Worm (Caenorhabditis elegans) whole organism, L4 larva: ENCODE data around the gene cdr-3.
A peak's percentile ranks its signal among the peaks of the same experiment; 100 is the strongest.

ENCODE experiments used
- D1046.2 ChIP-seq: fragments of 200-800 bp; sonication (Bioruptor generic); IDR thresholded peaks from 2 replicates; pipeline ENCODE4 v1.3.6; 2022; ENCODE audit warnings: missing genetic modification characterization, missing compliant biosample characterization
- F10B5.3 ChIP-seq: sonication (generic microtip); optimal IDR thresholded peaks from 2 replicates; lab custom pipeline; 2016; ENCODE audit warnings: mild to moderate bottlenecking, missing genetic modification characterization, missing compliant biosample characterization
- R02D3.7 ChIP-seq: fragments of 150-350 bp; sonication (generic microtip); optimal IDR thresholded peaks from 3 replicates; lab custom pipeline; 2014; ENCODE audit warnings: missing biosample characterization, missing genetic modification characterization
- T20F7.1 ChIP-seq: fragments of 200-800 bp; sonication (Bioruptor generic); optimal IDR thresholded peaks from 2 replicates; lab custom pipeline; 2018; ENCODE audit warnings: mild to moderate bottlenecking, missing genetic modification characterization, missing compliant biosample characterization
- Y105C5A.15 ChIP-seq: fragments of 200-800 bp; sonication (Bioruptor generic); IDR thresholded peaks from 2 replicates; pipeline ENCODE4 v1.3.6; 2022; ENCODE audit warnings: missing genetic modification characterization, missing compliant biosample characterization
- Y48G9A.11 ChIP-seq: fragments of 200-800 bp; sonication (Bioruptor generic); IDR thresholded peaks from 2 replicates; pipeline ENCODE4 v1.3.6; 2022; ENCODE audit warnings: missing genetic modification reagents, missing genetic modification characterization, missing compliant biosample characterization
- ZK337.2 ChIP-seq: fragments of 200-800 bp; sonication (Bioruptor generic); IDR thresholded peaks from 2 replicates; pipeline ENCODE4 v1.3.6; 2022; ENCODE audit warnings: missing genetic modification reagents, missing genetic modification characterization, missing compliant biosample characterization
- aha-1 ChIP-seq: fragments of 150-350 bp; peaks from one replicate; lab custom pipeline; 2014; ENCODE audit warnings: missing biosample characterization, missing genetic modification characterization
- ceh-44 ChIP-seq: fragments of 200-800 bp; sonication (Bioruptor generic); IDR thresholded peaks from 2 replicates; pipeline ENCODE4 v1.3.6; 2022; ENCODE audit warnings: missing genetic modification reagents, missing genetic modification characterization, missing compliant biosample characterization
- ceh-62 ChIP-seq: sonication (generic microtip); optimal IDR thresholded peaks from 2 replicates; lab custom pipeline; 2017; ENCODE audit warnings: missing biosample characterization, missing genetic modification characterization
- ceh-82 ChIP-seq: sonication (generic microtip); optimal IDR thresholded peaks from 2 replicates; lab custom pipeline; 2017; ENCODE audit warnings: missing biosample characterization, missing genetic modification characterization
- daf-16 ChIP-seq, 3 experiments: sonication (generic microtip); optimal IDR thresholded peaks; 2 replicates each; lab custom pipeline; 2016 to 2017; ENCODE audit warnings: missing genetic modification characterization in 3 of 3, missing genetic modification reagents in 3 of 3, mild to moderate bottlenecking in 2 of 3, missing compliant biosample characterization in 2 of 3, missing biosample characterization in 1 of 3, moderate library complexity in 1 of 3
- daf-8 ChIP-seq: fragments of 200-800 bp; sonication (Bioruptor generic); IDR thresholded peaks from 2 replicates; pipeline ENCODE4 v1.3.6; 2022; ENCODE audit warnings: missing genetic modification characterization, missing compliant biosample characterization
- dmd-9 ChIP-seq: fragments of 200-800 bp; sonication (Bioruptor generic); IDR thresholded peaks from 2 replicates; pipeline ENCODE4 v1.3.6; 2022; ENCODE audit warnings: missing genetic modification reagents, missing genetic modification characterization, missing compliant biosample characterization
- egl-27 ChIP-seq: sonication (generic microtip); optimal IDR thresholded peaks from 3 replicates; lab custom pipeline; 2017; ENCODE audit warnings: missing biosample characterization, missing genetic modification reagents, missing genetic modification characterization
- hlh-11 ChIP-seq: fragments of 200-800 bp; sonication (Bioruptor generic); optimal IDR thresholded peaks from 2 replicates; lab custom pipeline; 2018; ENCODE audit warnings: mild to moderate bottlenecking, missing genetic modification characterization, missing compliant biosample characterization
- hlh-30 ChIP-seq: sonication (generic microtip); optimal IDR thresholded peaks from 2 replicates; lab custom pipeline; 2017; ENCODE audit warnings: antibody characterized with exemption, mild to moderate bottlenecking, missing genetic modification characterization, missing compliant biosample characterization; ENCODE audit not compliant: insufficient read depth
- jun-1 ChIP-seq: fragments of 150-350 bp; optimal IDR thresholded peaks from 2 replicates; lab custom pipeline; 2014; ENCODE audit warnings: missing biosample characterization, missing genetic modification reagents, missing genetic modification characterization
- lim-7 ChIP-seq: fragments of 200-800 bp; sonication (Bioruptor generic); IDR thresholded peaks from 2 replicates; pipeline ENCODE4 v1.3.6; 2022; ENCODE audit warnings: missing genetic modification characterization, missing compliant biosample characterization
- lir-3 ChIP-seq: sonication (generic microtip); optimal IDR thresholded peaks from 2 replicates; lab custom pipeline; 2016; ENCODE audit warnings: mild to moderate bottlenecking, missing genetic modification characterization, missing compliant biosample characterization
- madf-5 ChIP-seq, 2 experiments: fragments of 200-800 bp; sonication (Bioruptor generic); IDR thresholded peaks; 2 replicates each; pipeline ENCODE4 v1.3.6; 2022; ENCODE audit warnings: missing compliant biosample characterization in 2 of 2, missing genetic modification characterization in 2 of 2
- mxl-3 ChIP-seq: fragments of 200-800 bp; sonication (Bioruptor generic); optimal IDR thresholded peaks from 2 replicates; lab custom pipeline; 2018; ENCODE audit warnings: mild to moderate bottlenecking, missing genetic modification characterization, missing compliant biosample characterization
- nhr-11 ChIP-seq: fragments of 150-350 bp; optimal IDR thresholded peaks from 2 replicates; lab custom pipeline; 2014; ENCODE audit warnings: missing biosample characterization, missing genetic modification characterization
- nhr-111 ChIP-seq: fragments of 200-800 bp; sonication (Bioruptor generic); optimal IDR thresholded peaks from 2 replicates; lab custom pipeline; 2018; ENCODE audit warnings: mild to moderate bottlenecking, missing genetic modification characterization, missing compliant biosample characterization
- nhr-48 ChIP-seq: sonication (generic microtip); optimal IDR thresholded peaks from 2 replicates; lab custom pipeline; 2016; ENCODE audit warnings: mild to moderate bottlenecking, missing genetic modification characterization, missing compliant biosample characterization
- nhr-6 ChIP-seq: fragments of 150-350 bp; optimal IDR thresholded peaks from 2 replicates; lab custom pipeline; 2014; ENCODE audit warnings: missing biosample characterization, missing genetic modification characterization
- nhr-76 ChIP-seq: fragments of 150-350 bp; optimal IDR thresholded peaks from 2 replicates; lab custom pipeline; 2014; ENCODE audit warnings: missing biosample characterization, missing genetic modification characterization
- nhr-77 ChIP-seq: fragments of 150-350 bp; optimal IDR thresholded peaks from 2 replicates; lab custom pipeline; 2014; ENCODE audit warnings: missing biosample characterization, missing genetic modification characterization
- php-3 ChIP-seq: fragments of 200-800 bp; sonication (Bioruptor generic); IDR thresholded peaks from 2 replicates; pipeline ENCODE4 v1.3.6; 2022; ENCODE audit warnings: missing genetic modification reagents, missing genetic modification characterization, missing compliant biosample characterization
- pqm-1 ChIP-seq: sonication (generic microtip); optimal IDR thresholded peaks from 2 replicates; lab custom pipeline; 2017; ENCODE audit warnings: missing biosample characterization, missing genetic modification characterization
- rbr-2 ChIP-seq: sonication (generic microtip); optimal IDR thresholded peaks from 2 replicates; lab custom pipeline; 2016; ENCODE audit warnings: missing genotype, missing genetic modification characterization, missing compliant biosample characterization
- unc-62 ChIP-seq, 3 experiments: fragments of 150-350 bp in 1 of 3; sonication (generic microtip); optimal IDR thresholded peaks in 2 of 3; peaks in 1 of 3; 1 replicate in 1 of 3; 2 replicates in 2 of 3; lab custom pipeline; 2014 to 2017; ENCODE audit warnings: missing biosample characterization in 3 of 3, missing genetic modification characterization in 3 of 3, missing genetic modification reagents in 3 of 3, missing genotype in 1 of 3
- zfp-3 ChIP-seq: fragments of 200-800 bp; sonication (Bioruptor generic); conservative IDR thresholded peaks from 2 replicates; pipeline ENCODE4 v1.3.6; 2022; ENCODE audit warnings: missing genetic modification reagents, missing genetic modification characterization, missing compliant biosample characterization
- zip-11 ChIP-seq: fragments of 200-800 bp; sonication (Bioruptor generic); IDR thresholded peaks from 2 replicates; pipeline ENCODE4 v1.3.6; 2022; ENCODE audit warnings: missing genetic modification characterization, missing compliant biosample characterization

The cdr-3 gene

DNA sequence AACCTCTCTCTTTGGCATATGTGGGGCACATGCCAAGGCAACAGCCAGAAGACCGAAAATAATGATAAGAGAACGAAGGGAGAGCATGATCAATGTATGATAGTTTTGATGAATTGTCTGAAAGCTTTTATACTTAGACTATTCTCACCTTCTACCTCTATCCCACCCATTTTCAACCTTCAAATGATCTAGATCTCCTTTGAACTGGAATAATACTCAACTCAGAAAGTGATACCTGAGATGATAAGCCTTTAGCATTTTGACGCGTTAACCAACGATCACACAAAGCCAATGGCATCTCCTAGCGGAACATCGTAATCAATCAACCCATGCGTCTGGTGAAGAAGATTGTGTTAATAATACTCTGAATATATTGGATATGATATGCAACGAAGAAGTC lies 12.6 kb downstream of the cdr-3 start, which contains the start of gene K01D12.9:
Gene K01D12.9 (minus strand): TSS at position 101 of the 400 bp plus-strand sequence.
- TF ChIP-seq nhr-48 (tag; lab: Kevin White, UChicago): peak; percentile 2
- TF ChIP-seq nhr-76 (tag; lab: Kevin White, UChicago): no peak

DNA sequence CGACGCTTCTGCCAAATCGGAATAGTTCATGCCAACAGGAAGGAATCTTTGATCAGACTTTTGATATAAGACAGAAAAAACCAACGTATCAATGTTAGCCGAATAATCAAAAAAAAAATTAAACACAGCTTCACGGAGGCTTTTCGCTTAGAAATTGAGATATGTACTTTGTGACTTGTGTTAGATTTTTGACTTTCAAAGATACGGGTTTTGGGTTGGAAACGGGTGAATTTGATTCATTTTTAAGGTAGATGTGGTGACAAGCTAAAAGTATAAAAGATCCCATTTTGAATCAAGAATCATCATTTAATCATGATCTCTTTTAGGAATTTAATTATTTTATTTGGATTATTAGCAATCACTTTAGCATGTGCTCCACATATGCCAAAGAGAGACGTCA lies 14.8 kb downstream of the cdr-3 start, which contains the start of gene K01D12.8:
Gene K01D12.8 (plus strand): TSS at position 301 of the 400 bp plus-strand sequence.
- TF ChIP-seq nhr-6 (tag; lab: Kevin White, UChicago) (no peak), unc-62 (GFP tag; optimal IDR thresholded peaks at IDR 0.05 in 1 of 2; lab: Kevin White, UChicago) (peak in 1 of 2 experiments; percentile 32), unc-62 (tag; optimal IDR thresholded peaks at IDR 0.05; lab: Kevin White, UChicago) (no peak), dmd-9 (GFP tag; lab: Robert Waterston, UW) (no peak), egl-27 (no peak)

- TF ChIP-seq zip-11 (GFP tag; lab: Robert Waterston, UW): no peak
- TF ChIP-seq zfp-3: no peak
- no peak for TF ChIP-seq lim-7 (GFP tag; lab: Robert Waterston, UW)
- no peak for TF ChIP-seq daf-8 (GFP tag; lab: Robert Waterston, UW)
- TF ChIP-seq madf-5 (GFP tag; IDR thresholded peaks at IDR 0.05; lab: Robert Waterston, UW): no peak
- TF ChIP-seq nhr-6 (tag; lab: Kevin White, UChicago): no peak
These were observed 15.8 kb downstream of the cdr-3 start, which contains the start of gene K01D12.7 for ce11 chrV:12401383-12401782. TSS of gene K01D12.7 (minus strand) at chrV:12401483.

- TF ChIP-seq Y48G9A.11 (GFP tag; lab: Robert Waterston, UW) (peak; percentile 97), R02D3.7 (tag; lab: Kevin White, UChicago) (peak; percentile 78), hlh-30 (tag; lab: Kevin White, UChicago) (peak; percentile 42), T20F7.1 (peak; percentile 97), F10B5.3 (no peak), lim-7 (GFP tag; lab: Robert Waterston, UW) (no peak), aha-1 (tag; lab: Kevin White, UChicago) (peak; percentile 69), daf-16 (GFP tag; optimal IDR thresholded peaks at IDR 0.05; lab: Kevin White, UChicago) (no peak), daf-16 (tag; optimal IDR thresholded peaks at IDR 0.05; lab: Kevin White, UChicago) (peak; percentile 38), rbr-2 (peak; percentile 4), nhr-6 (tag; lab: Kevin White, UChicago) (peak; percentile 92)
These were observed 16.4 kb downstream of the cdr-3 start, which contains the start of the genes K01D12.20 and miga-1 for ce11 chrV:12400677-12401236. TSS of gene K01D12.20 (minus strand) at chrV:12400814. TSS of gene miga-1 (minus strand) at chrV:12400859.

DNA sequence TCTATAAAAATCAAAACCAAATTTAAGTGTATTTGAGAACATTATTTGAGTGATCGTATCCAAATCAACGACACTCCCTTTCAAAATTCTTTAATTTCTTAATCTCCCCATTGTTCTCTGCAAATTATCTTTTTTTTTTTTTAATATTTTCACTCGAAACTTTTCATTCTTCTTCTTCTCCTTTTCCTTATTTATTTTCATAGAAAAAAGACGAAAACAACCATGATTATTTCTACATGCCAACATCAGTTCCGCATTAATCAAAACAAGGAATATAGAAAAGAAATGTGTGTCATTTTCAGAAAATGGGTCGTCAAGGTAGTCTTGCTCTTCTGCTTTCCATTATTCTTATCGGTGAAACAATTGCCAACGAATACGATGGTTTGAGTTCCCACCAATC lies 19.6 kb downstream of the cdr-3 start, which contains the start of gene K01D12.5:
Gene K01D12.5 (plus strand): TSS at position 301 of the 400 bp plus-strand sequence.
- TF ChIP-seq ZK337.2 (no peak), D1046.2 (no peak), nhr-6 (tag; lab: Kevin White, UChicago) (no peak), ceh-44 (GFP tag; lab: Robert Waterston, UW) (no peak), nhr-11 (tag; lab: Kevin White, UChicago) (no peak), nhr-77 (tag; lab: Kevin White, UChicago) (no peak), php-3 (GFP tag; lab: Robert Waterston, UW) (no peak), hlh-11 (no peak), Y105C5A.15 (GFP tag; lab: Robert Waterston, UW) (no peak), jun-1 (no peak), lim-7 (GFP tag; lab: Robert Waterston, UW) (no peak), ceh-62 (no peak), pqm-1 (no peak), ceh-82 (tag; lab: Kevin White, UChicago) (no peak), lir-3 (no peak), nhr-111 (no peak), mxl-3 (GFP tag; lab: Kevin White, UChicago) (no peak)
